Worm (Caenorhabditis elegans) whole organism, L4 larva: ENCODE results near the gene fbxa-120.
A peak's percentile ranks its signal among the peaks of the same experiment; 100 is the strongest.

Experiments used
- D1046.2 ChIP-seq: fragments of 200-800 bp; sonication (Bioruptor generic); IDR thresholded peaks from 2 replicates; pipeline ENCODE4 v1.3.6; 2022; ENCODE audit warnings: missing genetic modification characterization, missing compliant biosample characterization
- F26F4.8 ChIP-seq: fragments of 200-800 bp; sonication (Bioruptor generic); conservative IDR thresholded peaks from 2 replicates; pipeline ENCODE4 v1.3.6; 2022; ENCODE audit warnings: missing genetic modification characterization, missing compliant biosample characterization
- F37D6.2 ChIP-seq: sonication (generic microtip); optimal IDR thresholded peaks from 2 replicates; lab custom pipeline; 2016; ENCODE audit warnings: mild to moderate bottlenecking, missing genetic modification characterization, missing compliant biosample characterization
- F49E8.2 ChIP-seq: sonication (generic microtip); optimal IDR thresholded peaks from 2 replicates; lab custom pipeline; 2016; ENCODE audit warnings: missing compliant biosample characterization, mild to moderate bottlenecking, missing genetic modification characterization, borderline replicate concordance
- R02D3.7 ChIP-seq: fragments of 150-350 bp; sonication (generic microtip); optimal IDR thresholded peaks from 3 replicates; lab custom pipeline; 2014; ENCODE audit warnings: missing biosample characterization, missing genetic modification characterization
- Y5F2A.4 ChIP-seq: fragments of 200-800 bp; sonication (Bioruptor generic); optimal IDR thresholded peaks from 2 replicates; lab custom pipeline; 2018; ENCODE audit warnings: mild to moderate bottlenecking, missing genetic modification characterization, missing compliant biosample characterization
- ZK546.5 ChIP-seq, 2 experiments: sonication (generic microtip); optimal IDR thresholded peaks; 2 replicates each; lab custom pipeline; 2017; ENCODE audit warnings: missing biosample characterization in 2 of 2, missing genetic modification characterization in 2 of 2
- aha-1 ChIP-seq: fragments of 150-350 bp; peaks from one replicate; lab custom pipeline; 2014; ENCODE audit warnings: missing biosample characterization, missing genetic modification characterization
- arid-1 ChIP-seq: fragments of 200-800 bp; sonication (Bioruptor generic); conservative IDR thresholded peaks from 2 replicates; pipeline ENCODE4 v1.3.6; 2022; ENCODE audit warnings: missing genetic modification reagents, missing genetic modification characterization, missing compliant biosample characterization
- attf-4 ChIP-seq: sonication (generic microtip); optimal IDR thresholded peaks from 3 replicates; lab custom pipeline; 2017; ENCODE audit warnings: missing biosample characterization, missing genetic modification characterization
- ceh-32 ChIP-seq: sonication (generic microtip); optimal IDR thresholded peaks from 2 replicates; lab custom pipeline; 2016; ENCODE audit warnings: mild to moderate bottlenecking, missing genetic modification characterization, missing compliant biosample characterization; ENCODE audit not compliant: poor library complexity
- ces-1 ChIP-seq: fragments of 150-350 bp; sonication (generic microtip); optimal IDR thresholded peaks from 4 replicates; lab custom pipeline; 2014; ENCODE audit warnings: missing biosample characterization, missing genetic modification reagents, missing genetic modification characterization
- cey-2 ChIP-seq: sonication (generic microtip); optimal IDR thresholded peaks from 3 replicates; lab custom pipeline; 2017; ENCODE audit warnings: missing genetic modification characterization, mild to moderate bottlenecking, missing compliant biosample characterization, antibody characterized with exemption, borderline replicate concordance; ENCODE audit not compliant: insufficient read depth
- ctbp-1 ChIP-seq: fragments of 200-800 bp; sonication (Bioruptor generic); IDR thresholded peaks from 2 replicates; pipeline ENCODE4 v1.3.6; 2022; ENCODE audit warnings: missing genetic modification reagents, missing genetic modification characterization, missing compliant biosample characterization
- daf-16 ChIP-seq, 3 experiments: sonication (generic microtip); optimal IDR thresholded peaks; 2 replicates each; lab custom pipeline; 2016 to 2017; ENCODE audit warnings: missing genetic modification characterization in 3 of 3, missing genetic modification reagents in 3 of 3, mild to moderate bottlenecking in 2 of 3, missing compliant biosample characterization in 2 of 3, missing biosample characterization in 1 of 3, moderate library complexity in 1 of 3
- dmd-8 ChIP-seq: fragments of 200-800 bp; sonication (Bioruptor generic); IDR thresholded peaks from 2 replicates; pipeline ENCODE4 v1.3.6; 2022; ENCODE audit warnings: missing genetic modification characterization, missing compliant biosample characterization
- hlh-30 ChIP-seq: sonication (generic microtip); optimal IDR thresholded peaks from 2 replicates; lab custom pipeline; 2017; ENCODE audit warnings: antibody characterized with exemption, mild to moderate bottlenecking, missing genetic modification characterization, missing compliant biosample characterization; ENCODE audit not compliant: insufficient read depth
- hmg-1.1 ChIP-seq: fragments of 200-800 bp; sonication (Bioruptor generic); IDR thresholded peaks from 2 replicates; pipeline ENCODE4 v1.3.6; 2022; ENCODE audit warnings: missing genetic modification reagents, missing genetic modification characterization, missing compliant biosample characterization
- lim-7 ChIP-seq: fragments of 200-800 bp; sonication (Bioruptor generic); IDR thresholded peaks from 2 replicates; pipeline ENCODE4 v1.3.6; 2022; ENCODE audit warnings: missing genetic modification characterization, missing compliant biosample characterization
- mep-1 ChIP-seq: fragments of 150-350 bp; sonication (generic microtip); optimal IDR thresholded peaks from 3 replicates; lab custom pipeline; 2014; ENCODE audit warnings: missing biosample characterization, missing genetic modification characterization
- mxl-3 ChIP-seq: fragments of 200-800 bp; sonication (Bioruptor generic); optimal IDR thresholded peaks from 2 replicates; lab custom pipeline; 2018; ENCODE audit warnings: mild to moderate bottlenecking, missing genetic modification characterization, missing compliant biosample characterization
- nhr-11 ChIP-seq: fragments of 150-350 bp; optimal IDR thresholded peaks from 2 replicates; lab custom pipeline; 2014; ENCODE audit warnings: missing biosample characterization, missing genetic modification characterization
- nhr-25 ChIP-seq: sonication (generic microtip); optimal IDR thresholded peaks from 2 replicates; lab custom pipeline; 2017; ENCODE audit warnings: missing genetic modification characterization, mild to moderate bottlenecking, missing compliant biosample characterization, antibody characterized with exemption, moderate library complexity, borderline replicate concordance; ENCODE audit not compliant: insufficient read depth
- nhr-76 ChIP-seq: fragments of 150-350 bp; optimal IDR thresholded peaks from 2 replicates; lab custom pipeline; 2014; ENCODE audit warnings: missing biosample characterization, missing genetic modification characterization
- rbr-2 ChIP-seq: sonication (generic microtip); optimal IDR thresholded peaks from 2 replicates; lab custom pipeline; 2016; ENCODE audit warnings: missing genotype, missing genetic modification characterization, missing compliant biosample characterization
- set-16 ChIP-seq: fragments of 200-800 bp; sonication (Bioruptor generic); IDR thresholded peaks from 2 replicates; pipeline ENCODE4 v1.3.6; 2022; ENCODE audit warnings: missing genetic modification reagents, missing genetic modification characterization, missing compliant biosample characterization
- skn-1 ChIP-seq: fragments of 150-350 bp; optimal IDR thresholded peaks from 2 replicates; lab custom pipeline; 2014; ENCODE audit warnings: missing biosample characterization, missing genetic modification characterization
- spr-3 ChIP-seq: fragments of 200-800 bp; sonication (Bioruptor generic); optimal IDR thresholded peaks from 2 replicates; lab custom pipeline; 2018; ENCODE audit warnings: mild to moderate bottlenecking, missing genetic modification characterization, missing compliant biosample characterization
- tra-1 ChIP-seq: fragments of 200-800 bp; sonication (Bioruptor generic); IDR thresholded peaks from 2 replicates; pipeline ENCODE4 v1.3.6; 2022; ENCODE audit warnings: missing genetic modification reagents, missing genetic modification characterization, missing compliant biosample characterization
- unc-39 ChIP-seq: sonication (generic microtip); optimal IDR thresholded peaks from 2 replicates; lab custom pipeline; 2017; ENCODE audit warnings: missing biosample characterization, missing genetic modification characterization
- unc-62 ChIP-seq, 3 experiments: fragments of 150-350 bp in 1 of 3; sonication (generic microtip); optimal IDR thresholded peaks in 2 of 3; peaks in 1 of 3; 1 replicate in 1 of 3; 2 replicates in 2 of 3; lab custom pipeline; 2014 to 2017; ENCODE audit warnings: missing biosample characterization in 3 of 3, missing genetic modification characterization in 3 of 3, missing genetic modification reagents in 3 of 3, missing genotype in 1 of 3
- ztf-11 ChIP-seq: fragments of 150-350 bp; optimal IDR thresholded peaks from 2 replicates; lab custom pipeline; 2014; ENCODE audit warnings: missing biosample characterization, missing genetic modification characterization

The fbxa-120 gene

ce11 chrX:17310730-17311312, 8.3 kb downstream of the fbxa-120 start, which contains the start of gene C53C11.4:
TSS of gene C53C11.4 (plus strand) at chrX:17310908.
- TF ChIP-seq dmd-8 (GFP tag; lab: Robert Waterston, UW), result peak; percentile 66; the same call in 1 of the 2 replicates
- peak; percentile 62 for TF ChIP-seq set-16

ce11 chrX:17314948-17315347, 12.4 kb downstream of the fbxa-120 start:
- peak; percentile 55 for TF ChIP-seq rbr-2
- no peak for TF ChIP-seq R02D3.7 (tag; lab: Kevin White, UChicago)
- peak; percentile 21 for TF ChIP-seq mxl-3 (GFP tag; lab: Kevin White, UChicago)
- TF ChIP-seq F26F4.8 (GFP tag; lab: Robert Waterston, UW), result no peak
- TF ChIP-seq hmg-1.1 (GFP tag; lab: Robert Waterston, UW), result peak; percentile 80
- TF ChIP-seq arid-1 (GFP tag; lab: Robert Waterston, UW), result no peak
- no peak for TF ChIP-seq spr-3 (GFP tag; lab: Kevin White, UChicago)
- TF ChIP-seq D1046.2, result 0 out of 2 replicates have a peak, but pooled peaks have one; percentile 46
- peak in 1 of 2 experiments; percentile 60 for TF ChIP-seq unc-62 (GFP tag; optimal IDR thresholded peaks at IDR 0.05 in 1 of 2; lab: Kevin White, UChicago)
- no peak for TF ChIP-seq unc-62 (tag; optimal IDR thresholded peaks at IDR 0.05; lab: Kevin White, UChicago)
- 0 out of 2 replicates have a peak, but pooled peaks have one; percentile 15 for TF ChIP-seq tra-1 (GFP tag; lab: Robert Waterston, UW)
- TF ChIP-seq nhr-25 (tag; lab: Kevin White, UChicago), result no peak
- TF ChIP-seq ces-1 (GFP tag; lab: Kevin White, UChicago), result no peak
- peak; percentile 92 for TF ChIP-seq aha-1 (tag; lab: Kevin White, UChicago)
- peak; percentile 32 for TF ChIP-seq hlh-30
- no peak for TF ChIP-seq ztf-11 (tag; lab: Kevin White, UChicago)
- TF ChIP-seq F37D6.2 (tag; lab: Kevin White, UChicago), result peak; percentile 36
- TF ChIP-seq Y5F2A.4 (GFP tag; lab: Kevin White, UChicago), result peak; percentile 1
- 0 out of 2 replicates have a peak, but pooled peaks have one; percentile 22 for TF ChIP-seq lim-7 (GFP tag; lab: Robert Waterston, UW)
- peak; percentile 8 for TF ChIP-seq nhr-11 (tag; lab: Kevin White, UChicago)
- TF ChIP-seq set-16, result peak; percentile 90
- TF ChIP-seq ZK546.5 (tag; optimal IDR thresholded peaks at IDR 0.05; lab: Kevin White, UChicago), result no peak
- no peak for TF ChIP-seq unc-39 (tag; lab: Kevin White, UChicago)
- peak; percentile 71 for TF ChIP-seq ctbp-1 (GFP tag; lab: Robert Waterston, UW)
- TF ChIP-seq mep-1, result peak; percentile 16
- 0 out of 2 replicates have a peak, but pooled peaks have one; percentile 20 for TF ChIP-seq dmd-8 (GFP tag; lab: Robert Waterston, UW)
- no peak for TF ChIP-seq daf-16 (GFP tag; optimal IDR thresholded peaks at IDR 0.05; lab: Kevin White, UChicago)
- TF ChIP-seq daf-16 (tag; optimal IDR thresholded peaks at IDR 0.05; lab: Kevin White, UChicago), result no peak
- TF ChIP-seq F49E8.2 (tag; lab: Kevin White, UChicago), result no peak
- TF ChIP-seq ceh-32, result no peak

- peak in 1 of 2 experiments; percentile 20 for TF ChIP-seq unc-62 (GFP tag; optimal IDR thresholded peaks at IDR 0.05 in 1 of 2; lab: Kevin White, UChicago)
- no peak for TF ChIP-seq unc-62 (tag; optimal IDR thresholded peaks at IDR 0.05; lab: Kevin White, UChicago)
- no peak for TF ChIP-seq ceh-32
- TF ChIP-seq skn-1 (tag; lab: Kevin White, UChicago), result no peak
- TF ChIP-seq, all 104 proteins: peak for 1
Measured at ce11 chrX:17318284-17318683, 15.8 kb downstream of the fbxa-120 start, which contains the start of gene ptr-5. TSS of gene ptr-5 (plus strand) at chrX:17318584.

ce11 chrX:17320572-17320971, 18.1 kb downstream of the fbxa-120 start:
- TF ChIP-seq cey-2 (no peak), unc-62 (GFP tag; optimal IDR thresholded peaks at IDR 0.05 in 1 of 2; lab: Kevin White, UChicago) (peak in 1 of 2 experiments; percentile 68), unc-62 (tag; optimal IDR thresholded peaks at IDR 0.05; lab: Kevin White, UChicago) (no peak), nhr-76 (no peak), attf-4 (tag; lab: Kevin White, UChicago) (no peak)
